Fruit fly (Drosophila melanogaster) Kc167 (cell line): Measurements from ENCODE around the gene fkh.

ENCODE experiments used
- Myc ChIP-seq: fragments of >200 bp; optimal IDR thresholded peaks from 2 replicates; lab custom pipeline; 2017; ENCODE audit warnings: missing external identifiers
- psq ChIP-seq: fragments of >200 bp; optimal IDR thresholded peaks from 2 replicates; lab custom pipeline; 2017; ENCODE audit warnings: missing external identifiers
- ttk ChIP-seq: sonication (Bioruptor generic); optimal IDR thresholded peaks from 2 replicates; lab custom pipeline; 2017; ENCODE audit warnings: missing external identifiers

DNA sequence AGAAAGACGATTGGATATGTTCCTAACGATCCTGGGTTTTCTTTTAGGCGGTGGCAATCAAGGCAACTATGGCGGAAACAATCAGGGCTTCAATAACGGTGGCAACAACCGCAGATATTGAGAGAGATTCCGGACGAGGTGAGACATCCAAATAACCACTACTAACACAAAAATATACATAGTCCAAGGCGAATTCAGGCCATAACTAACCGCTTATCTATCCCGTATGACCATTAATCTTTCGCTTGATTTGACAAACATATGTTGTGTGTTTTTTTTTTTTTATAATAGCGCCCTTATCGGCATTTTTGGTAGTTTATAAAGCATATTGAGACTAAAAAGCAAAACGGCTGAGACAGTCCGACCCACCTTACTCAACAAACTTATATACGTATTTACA, 18.5 kb upstream of the fkh start:
- TF ChIP-seq Myc (lab: Kevin White, UChicago) (no peak), psq (no peak), ttk (lab: Kevin White, UChicago) (no peak)
